Worm (Caenorhabditis elegans): Measurements from ENCODE around the gene sams-3.

DNA sequence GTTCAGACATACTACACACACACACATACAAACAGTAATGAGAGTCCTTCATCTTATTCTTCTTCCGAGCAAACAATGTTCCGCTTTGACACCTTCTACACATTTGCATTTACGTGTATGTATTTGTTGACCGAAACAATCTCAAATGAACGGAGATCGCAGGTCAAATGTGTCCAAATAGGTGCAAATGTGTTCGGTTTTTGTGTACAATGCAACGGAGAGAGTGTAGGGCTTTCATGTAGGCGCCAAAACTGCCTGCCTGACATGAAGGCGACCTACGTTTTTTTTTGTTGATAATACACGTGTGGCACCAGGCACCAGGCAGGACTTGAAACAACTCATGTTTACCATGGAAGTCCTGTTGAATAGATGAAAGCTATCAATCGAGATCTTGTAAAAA is 8.5 kb downstream of the sams-3 start:
- TF ChIP-seq aly-2 (tag; optimal IDR thresholded peaks at IDR 0.05) (no peak), elt-3 (tag; optimal IDR thresholded peaks at IDR 0.05) (no peak), ama-1 (optimal IDR thresholded peaks at IDR 0.05) (no peak), ztf-1 (GFP tag; conservative IDR thresholded peaks at IDR 0.05) (no peak), lsy-2 (tag; optimal IDR thresholded peaks at IDR 0.05) (no peak), skn-1 (tag; optimal IDR thresholded peaks at IDR 0.05) (no peak), mdl-1 (tag; optimal IDR thresholded peaks at IDR 0.05) (no peak), nhr-11 (tag; optimal IDR thresholded peaks at IDR 0.05) (no peak), lin-13 (GFP tag; optimal IDR thresholded peaks at IDR 0.05) (no peak), zag-1 (tag; optimal IDR thresholded peaks at IDR 0.05) (no peak), nhr-237 (tag; optimal IDR thresholded peaks at IDR 0.05) (no peak), nhr-25 (tag; optimal IDR thresholded peaks at IDR 0.05) (no peak), ceh-82 (tag; optimal IDR thresholded peaks at IDR 0.05) (no peak)
